Worm (Caenorhabditis elegans) whole organism, L2 larva: ENCODE measurements around the gene R07B7.8.

Experiments
- ZK546.5 ChIP-seq: sonication (generic microtip); optimal IDR thresholded peaks from 2 replicates; lab custom pipeline; 2017; ENCODE audit warnings: missing biosample characterization, missing genetic modification characterization
- ama-1 ChIP-seq: fragments of 150-350 bp; optimal IDR thresholded peaks from 2 replicates; lab custom pipeline; 2018; ENCODE audit warnings: inconsistent platforms
- ceh-82 ChIP-seq: fragments of 150-350 bp; optimal IDR thresholded peaks from 2 replicates; lab custom pipeline; 2014; ENCODE audit warnings: missing biosample characterization, missing genetic modification characterization
- dmd-4 ChIP-seq: sonication (generic microtip); optimal IDR thresholded peaks from 2 replicates; lab custom pipeline; 2017; ENCODE audit warnings: missing biosample characterization, missing genetic modification characterization
- egl-27 ChIP-seq: sonication (generic microtip); optimal IDR thresholded peaks from 3 replicates; lab custom pipeline; 2017; ENCODE audit warnings: missing biosample characterization, missing genetic modification reagents, missing genetic modification characterization
- elt-3 ChIP-seq: sonication (generic microtip); optimal IDR thresholded peaks from 2 replicates; lab custom pipeline; 2017; ENCODE audit warnings: missing biosample characterization, missing genetic modification characterization
- nhr-11 ChIP-seq: fragments of 150-350 bp; optimal IDR thresholded peaks from 2 replicates; lab custom pipeline; 2014; ENCODE audit warnings: missing biosample characterization, missing genetic modification characterization
- nhr-23 ChIP-seq: fragments of 150-350 bp; optimal IDR thresholded peaks from 2 replicates; lab custom pipeline; 2014; ENCODE audit warnings: missing biosample characterization, missing genetic modification reagents, missing genetic modification characterization
- zag-1 ChIP-seq: fragments of 150-350 bp; optimal IDR thresholded peaks from 2 replicates; lab custom pipeline; 2014; ENCODE audit warnings: missing biosample characterization, missing genetic modification characterization
- ztf-11 ChIP-seq: sonication (generic microtip); optimal IDR thresholded peaks from 2 replicates; lab custom pipeline; 2017; ENCODE audit warnings: missing biosample characterization, missing genetic modification characterization

DNA sequence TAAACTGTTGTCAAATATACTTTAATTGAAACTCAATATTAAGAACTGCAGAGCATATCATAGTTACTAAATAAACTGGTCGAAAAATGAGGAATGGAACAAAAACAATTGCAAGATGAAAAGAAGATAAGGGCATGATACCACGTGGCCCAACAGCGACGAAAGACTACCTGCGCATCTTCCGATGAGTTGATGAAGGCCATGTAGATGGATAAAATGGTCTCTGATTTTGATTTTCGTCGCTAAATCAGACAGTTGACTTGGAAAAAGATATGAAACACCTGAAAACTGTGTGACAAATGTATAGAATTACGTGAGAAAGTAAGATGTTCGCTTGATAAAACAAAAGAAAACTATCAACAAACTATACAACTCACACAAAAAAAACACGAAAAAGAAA lies 12.6 kb downstream of the R07B7.8 start:
- no peak for TF ChIP-seq ztf-11 (tag; lab: Kevin White, UChicago)
- TF ChIP-seq egl-27 = no peak
- TF ChIP-seq ceh-82 = no peak
- TF ChIP-seq ama-1 (lab: Kevin White, UChicago) = no peak
- TF ChIP-seq nhr-11 (tag; lab: Kevin White, UChicago) = no peak
- TF ChIP-seq nhr-23 (tag; lab: Kevin White, UChicago) = no peak
- no peak for TF ChIP-seq zag-1 (tag; lab: Kevin White, UChicago)
- no peak for TF ChIP-seq dmd-4 (tag; lab: Kevin White, UChicago)
- TF ChIP-seq ZK546.5 (tag; lab: Kevin White, UChicago) = no peak
- no peak for TF ChIP-seq elt-3 (tag; lab: Kevin White, UChicago)
